Worm (Caenorhabditis elegans) whole organism, mixed stage, embryonic: ENCODE results near the gene M03C11.3.

Experiments used
- M03D4.4 ChIP-seq: sonication (generic microtip); optimal IDR thresholded peaks from 2 replicates; lab custom pipeline; 2017; ENCODE audit warnings: mild to moderate bottlenecking, missing genetic modification characterization, missing compliant biosample characterization
- bed-3 ChIP-seq: fragments of 200-800 bp; sonication (Bioruptor generic); optimal IDR thresholded peaks from 3 replicates; lab custom pipeline; 2018; ENCODE audit warnings: mild to moderate bottlenecking, missing genetic modification characterization, moderate library complexity, missing compliant biosample characterization
- blmp-1 ChIP-seq: fragments of 150-350 bp; optimal IDR thresholded peaks from 2 replicates; lab custom pipeline; 2014; ENCODE audit warnings: missing biosample characterization, missing genetic modification characterization
- ceh-39 ChIP-seq: fragments of 150-350 bp; optimal IDR thresholded peaks from 2 replicates; lab custom pipeline; 2014; ENCODE audit warnings: missing biosample characterization, missing genetic modification characterization
- ceh-43 ChIP-seq: fragments of 200-800 bp; sonication (Bioruptor generic); optimal IDR thresholded peaks from 2 replicates; lab custom pipeline; 2018; ENCODE audit warnings: mild to moderate bottlenecking, missing genetic modification characterization, moderate library complexity, missing compliant biosample characterization
- ceh-83 ChIP-seq: fragments of 200-800 bp; sonication (Bioruptor generic); optimal IDR thresholded peaks from 2 replicates; lab custom pipeline; 2018; ENCODE audit warnings: mild to moderate bottlenecking, missing genetic modification characterization, missing compliant biosample characterization
- ces-1 ChIP-seq: fragments of 150-350 bp; optimal IDR thresholded peaks from 2 replicates; lab custom pipeline; 2014; ENCODE audit warnings: missing biosample characterization, missing genetic modification reagents, missing genetic modification characterization
- cnd-1 ChIP-seq: fragments of 200-800 bp; sonication (Bioruptor generic); optimal IDR thresholded peaks from 2 replicates; lab custom pipeline; 2018; ENCODE audit warnings: mild to moderate bottlenecking, missing genetic modification characterization, missing compliant biosample characterization
- drap-1 ChIP-seq: fragments of 200-800 bp; sonication (Bioruptor generic); optimal IDR thresholded peaks from 3 replicates; lab custom pipeline; 2018; ENCODE audit warnings: mild to moderate bottlenecking, missing genetic modification characterization, missing compliant biosample characterization
- elt-1 ChIP-seq: sonication (generic microtip); optimal IDR thresholded peaks from 2 replicates; lab custom pipeline; 2017; ENCODE audit warnings: missing genetic modification characterization, mild to moderate bottlenecking, missing compliant biosample characterization, antibody characterized with exemption, moderate library complexity, borderline replicate concordance; ENCODE audit not compliant: insufficient read depth
- flh-1 ChIP-seq: fragments of 200-800 bp; sonication (Bioruptor generic); optimal IDR thresholded peaks from 2 replicates; lab custom pipeline; 2018; ENCODE audit warnings: mild to moderate bottlenecking, missing genetic modification characterization, moderate library complexity, missing compliant biosample characterization
- hlh-1 ChIP-seq: fragments of 150-350 bp; optimal IDR thresholded peaks from 2 replicates; lab custom pipeline; 2014; ENCODE audit warnings: missing biosample characterization, missing genetic modification reagents, missing genetic modification characterization
- lin-13 ChIP-seq: fragments of 150-350 bp; optimal IDR thresholded peaks from 2 replicates; lab custom pipeline; 2014; ENCODE audit warnings: missing biosample characterization, missing genetic modification characterization
- lsy-2 ChIP-seq: fragments of 150-350 bp; optimal IDR thresholded peaks from 2 replicates; lab custom pipeline; 2014; ENCODE audit warnings: missing biosample characterization, missing genetic modification characterization
- mab-5 ChIP-seq: fragments of 150-350 bp; optimal IDR thresholded peaks from 2 replicates; lab custom pipeline; 2014; ENCODE audit warnings: missing biosample characterization, missing genetic modification characterization
- mep-1 ChIP-seq: fragments of 150-350 bp; optimal IDR thresholded peaks from 2 replicates; lab custom pipeline; 2017; ENCODE audit warnings: missing biosample characterization, missing genetic modification reagents, missing genetic modification characterization, inconsistent platforms
- mls-2 ChIP-seq: sonication (generic microtip); optimal IDR thresholded peaks from 2 replicates; lab custom pipeline; 2016; ENCODE audit warnings: mild to moderate bottlenecking, missing genetic modification characterization, moderate library complexity, missing compliant biosample characterization
- nhr-12 ChIP-seq: fragments of 150-350 bp; optimal IDR thresholded peaks from 2 replicates; lab custom pipeline; 2014; ENCODE audit warnings: missing biosample characterization, missing genetic modification characterization
- nhr-2 ChIP-seq: fragments of 150-350 bp; optimal IDR thresholded peaks from 2 replicates; lab custom pipeline; 2014; ENCODE audit warnings: missing biosample characterization, missing genetic modification characterization
- pha-4 ChIP-seq: fragments of 150-350 bp; optimal IDR thresholded peaks from 2 replicates; lab custom pipeline; 2018; ENCODE audit warnings: missing biosample characterization, missing genetic modification reagents, missing genetic modification characterization
- sem-2 ChIP-seq: fragments of 200-800 bp; sonication (Bioruptor generic); optimal IDR thresholded peaks from 2 replicates; lab custom pipeline; 2018; ENCODE audit warnings: mild to moderate bottlenecking, missing genetic modification characterization, missing compliant biosample characterization
- snpc-4 ChIP-seq: fragments of 150-350 bp; optimal IDR thresholded peaks from 2 replicates; lab custom pipeline; 2014; ENCODE audit warnings: missing biosample characterization, missing genetic modification characterization
- sptf-1 ChIP-seq: sonication (generic microtip); optimal IDR thresholded peaks from 2 replicates; lab custom pipeline; 2017; ENCODE audit warnings: mild to moderate bottlenecking, missing genetic modification characterization, moderate library complexity, missing compliant biosample characterization
- tbx-8 ChIP-seq: fragments of 200-800 bp; sonication (Bioruptor generic); optimal IDR thresholded peaks from 2 replicates; lab custom pipeline; 2018; ENCODE audit warnings: mild to moderate bottlenecking, missing genetic modification characterization, moderate library complexity, missing compliant biosample characterization
- unc-120 ChIP-seq: sonication (generic microtip); optimal IDR thresholded peaks from 2 replicates; lab custom pipeline; 2017; ENCODE audit warnings: missing genetic modification characterization, missing compliant biosample characterization; ENCODE audit not compliant: poor library complexity, severe bottlenecking
- unc-62 ChIP-seq: fragments of 150-350 bp; optimal IDR thresholded peaks from 2 replicates; lab custom pipeline; 2014; ENCODE audit warnings: missing biosample characterization, missing genetic modification reagents, missing genetic modification characterization
- zip-8 ChIP-seq: fragments of 150-350 bp; optimal IDR thresholded peaks from 2 replicates; lab custom pipeline; 2014; ENCODE audit warnings: missing biosample characterization, missing genetic modification characterization

M03C11.3 gene

DNA sequence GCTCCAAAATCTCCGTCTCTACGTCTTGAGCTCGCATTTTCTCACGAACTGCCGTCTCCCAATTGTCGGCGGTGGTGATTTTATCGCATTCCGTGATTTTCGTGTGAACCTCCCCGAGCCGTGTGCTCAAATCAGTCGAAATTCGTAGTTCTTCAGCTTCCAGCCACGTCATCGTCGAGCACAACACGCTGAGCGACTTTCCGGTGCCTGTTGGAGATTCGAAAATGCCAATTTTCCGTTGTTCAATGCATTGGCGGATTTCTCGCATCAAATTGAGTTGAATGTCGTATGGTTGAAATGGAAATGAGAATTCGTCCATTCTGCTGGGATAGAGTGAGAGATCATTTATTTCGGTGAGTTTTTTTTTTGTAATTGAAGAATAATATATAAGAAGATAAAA, at the start of gene M03C11.3, which contains the start of gene chl-1:
TSS of gene M03C11.3 (plus strand) at position 153 of the 400 bp plus-strand sequence.
TSS of gene chl-1 (minus strand) at position 323 of the 400 bp plus-strand sequence.
- TF ChIP-seq nhr-2 (tag; lab: Kevin White, UChicago) (no peak), cnd-1 (no peak), ceh-39 (tag; lab: Kevin White, UChicago) (no peak)

DNA sequence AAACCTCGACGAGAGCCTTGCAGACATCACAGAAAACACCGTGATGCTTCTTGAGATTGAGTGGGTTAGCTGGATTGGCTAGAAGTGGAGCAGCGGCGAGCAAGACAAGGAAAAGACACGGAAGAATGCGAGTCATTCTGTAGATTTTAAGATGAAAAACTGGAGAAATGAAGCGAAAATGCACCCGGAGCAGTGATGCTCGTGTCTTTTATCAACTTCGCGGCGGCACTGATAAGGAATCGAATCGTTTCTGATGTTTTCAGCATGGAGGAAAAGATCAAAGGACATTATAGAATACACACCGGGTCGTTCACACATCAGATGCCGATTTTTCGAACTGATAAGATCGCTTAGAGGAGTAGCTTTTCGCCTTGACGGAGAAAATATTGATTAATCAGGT, 49.5 kb upstream of the M03C11.3 start, which contains the start of gene spp-1:
TSS of gene spp-1 (minus strand) at position 287 of the 400 bp plus-strand sequence.
- no peak for TF ChIP-seq flh-1
- TF ChIP-seq nhr-12 (tag; lab: Kevin White, UChicago): no peak
- TF ChIP-seq mab-5 (tag; lab: Kevin White, UChicago): no peak
- TF ChIP-seq lin-13 (tag; lab: Kevin White, UChicago): no peak
- no peak for TF ChIP-seq sem-2 (GFP tag; lab: Kevin White, UChicago)
- no peak for TF ChIP-seq mls-2
- TF ChIP-seq tbx-8 (GFP tag; lab: Kevin White, UChicago): no peak
- no peak for TF ChIP-seq sptf-1 (tag; lab: Kevin White, UChicago)
- no peak for TF ChIP-seq unc-120 (tag; lab: Kevin White, UChicago)
- TF ChIP-seq blmp-1 (tag; lab: Kevin White, UChicago): no peak
- no peak for TF ChIP-seq ces-1 (GFP tag; lab: Kevin White, UChicago)
- TF ChIP-seq elt-1 (tag; lab: Kevin White, UChicago): no peak
- no peak for TF ChIP-seq bed-3 (GFP tag; lab: Kevin White, UChicago)
- TF ChIP-seq ceh-39 (tag; lab: Kevin White, UChicago): no peak
- no peak for TF ChIP-seq ceh-43 (GFP tag; lab: Kevin White, UChicago)
- TF ChIP-seq snpc-4 (tag; lab: Kevin White, UChicago): no peak
- TF ChIP-seq mep-1 (tag; lab: Kevin White, UChicago): no peak
- no peak for TF ChIP-seq pha-4
- no peak for TF ChIP-seq zip-8 (tag; lab: Kevin White, UChicago)

DNA sequence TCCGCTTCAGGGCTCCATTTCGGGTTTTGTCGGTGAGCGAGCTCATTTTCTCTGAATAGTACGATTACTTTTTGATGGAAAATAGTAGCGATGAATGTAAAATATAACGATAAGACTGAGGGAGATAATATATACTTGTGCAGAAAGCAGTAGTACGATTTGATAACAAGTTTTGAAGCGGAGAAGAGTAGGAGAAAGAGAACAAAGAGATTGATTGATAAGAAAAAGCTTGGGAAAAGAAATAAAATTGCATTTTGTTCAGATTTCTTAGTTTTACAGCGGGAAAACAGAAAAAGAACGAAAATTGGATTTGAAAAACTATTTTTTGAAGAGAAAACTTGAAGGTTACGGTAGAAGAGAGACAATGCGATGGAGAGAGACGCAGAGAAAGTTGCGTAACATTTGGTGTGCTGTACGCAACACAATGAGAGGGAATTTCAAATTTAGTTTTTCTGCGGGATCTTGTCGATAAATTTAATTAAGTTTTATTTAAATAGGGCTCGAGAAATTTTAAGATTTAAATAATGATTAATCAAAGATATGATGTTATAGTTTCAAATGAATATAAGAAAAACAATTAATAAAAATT, 47.2 kb upstream of the M03C11.3 start, which contains the start of gene umps-1:
TSS of gene umps-1 (minus strand) at position 51 of the 589 bp plus-strand sequence.
- TF ChIP-seq lsy-2 (tag; lab: Kevin White, UChicago) (peak; percentile 94), zip-8 (tag; lab: Kevin White, UChicago) (peak; percentile 93), drap-1 (no peak)
- TF ChIP-seq, all 35 proteins: peak for 2

DNA sequence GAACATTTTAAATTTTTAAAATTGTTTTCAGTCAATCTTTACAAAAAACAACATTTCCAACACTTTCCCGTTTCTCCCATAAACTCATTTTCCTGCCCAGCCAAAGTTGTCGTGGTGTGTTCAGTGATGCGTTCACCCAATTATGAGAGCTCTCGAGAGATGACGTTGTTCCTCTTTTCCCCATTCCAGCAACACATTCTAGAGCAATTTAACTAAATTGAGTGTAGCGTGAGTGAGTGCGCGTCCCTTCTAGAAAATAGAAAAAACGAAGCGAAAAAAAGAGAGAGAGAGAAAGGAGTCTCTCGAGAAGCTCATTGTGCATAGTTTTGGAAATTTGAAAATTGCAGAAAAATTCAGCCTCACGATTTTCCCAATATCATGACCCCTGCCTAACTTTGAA, 46.1 kb upstream of the M03C11.3 start:
- TF ChIP-seq M03D4.4 (no peak), pha-4 (no peak), bed-3 (GFP tag; lab: Kevin White, UChicago) (no peak), drap-1 (no peak), unc-62 (GFP tag; lab: Kevin White, UChicago) (no peak), ces-1 (GFP tag; lab: Kevin White, UChicago) (peak; percentile 21)

DNA sequence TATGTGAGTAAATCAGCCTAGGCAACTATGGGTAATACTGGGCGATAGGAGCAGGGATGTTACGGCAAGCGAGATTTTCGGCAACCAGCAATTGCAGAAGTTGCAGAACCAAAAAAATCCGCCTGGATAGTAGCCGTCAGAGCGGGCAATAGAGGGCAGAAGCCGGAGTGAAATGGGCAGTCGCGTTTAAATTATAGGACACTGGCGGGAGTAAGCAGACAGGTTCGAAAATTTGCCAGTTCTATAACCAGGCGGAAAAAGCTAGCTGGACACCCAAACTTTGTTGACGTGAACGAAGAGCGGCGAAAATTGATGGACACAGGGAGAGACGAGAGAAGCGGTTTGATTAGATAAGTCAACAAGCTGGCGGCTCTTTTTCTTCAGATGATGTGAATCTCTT, 45.0 kb upstream of the M03C11.3 start:
- TF ChIP-seq ces-1 (GFP tag; lab: Kevin White, UChicago) (peak; percentile 24), flh-1 (no peak), ceh-83 (GFP tag; lab: Kevin White, UChicago) (no peak)

- TF ChIP-seq zip-8 (tag; lab: Kevin White, UChicago) (peak; percentile 93), hlh-1 (tag; lab: Kevin White, UChicago) (no peak)
Measured at ce11 chrIII:10361456-10361855, 43.4 kb upstream of the M03C11.3 start.

DNA sequence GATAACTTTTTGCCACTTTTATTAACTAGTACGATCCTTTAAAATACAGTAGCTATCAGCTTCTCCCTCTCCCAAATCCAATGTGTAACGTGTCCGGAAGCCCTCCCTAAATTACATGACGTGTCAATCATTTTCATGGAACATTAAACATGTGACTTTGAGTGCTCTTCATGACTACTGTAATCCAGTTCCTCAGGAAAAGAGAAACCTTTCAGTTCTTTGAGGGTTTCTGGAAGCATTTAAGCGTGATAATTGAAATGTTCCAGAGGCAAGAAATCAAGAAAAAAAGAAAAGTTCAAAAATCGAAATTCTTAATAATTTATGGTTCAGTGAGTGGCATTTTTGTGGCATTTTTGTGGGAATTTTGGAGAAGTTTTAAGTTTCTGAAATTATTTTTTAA, 42.0 kb upstream of the M03C11.3 start:
- TF ChIP-seq pha-4 (no peak), snpc-4 (tag; lab: Kevin White, UChicago) (no peak), zip-8 (tag; lab: Kevin White, UChicago) (no peak), sem-2 (GFP tag; lab: Kevin White, UChicago) (no peak)
